Worm (Caenorhabditis elegans) whole organism, mixed stage, embryonic: ENCODE results near the gene R12B2.8.

ENCODE experiments used
- lsy-2 ChIP-seq: fragments of 150-350 bp; optimal IDR thresholded peaks from 2 replicates; lab custom pipeline; 2014; ENCODE audit warnings: missing biosample characterization, missing genetic modification characterization
- snpc-4 ChIP-seq: fragments of 150-350 bp; optimal IDR thresholded peaks from 2 replicates; lab custom pipeline; 2014; ENCODE audit warnings: missing biosample characterization, missing genetic modification characterization
- unc-62 ChIP-seq: fragments of 150-350 bp; optimal IDR thresholded peaks from 2 replicates; lab custom pipeline; 2014; ENCODE audit warnings: missing biosample characterization, missing genetic modification reagents, missing genetic modification characterization

DNA sequence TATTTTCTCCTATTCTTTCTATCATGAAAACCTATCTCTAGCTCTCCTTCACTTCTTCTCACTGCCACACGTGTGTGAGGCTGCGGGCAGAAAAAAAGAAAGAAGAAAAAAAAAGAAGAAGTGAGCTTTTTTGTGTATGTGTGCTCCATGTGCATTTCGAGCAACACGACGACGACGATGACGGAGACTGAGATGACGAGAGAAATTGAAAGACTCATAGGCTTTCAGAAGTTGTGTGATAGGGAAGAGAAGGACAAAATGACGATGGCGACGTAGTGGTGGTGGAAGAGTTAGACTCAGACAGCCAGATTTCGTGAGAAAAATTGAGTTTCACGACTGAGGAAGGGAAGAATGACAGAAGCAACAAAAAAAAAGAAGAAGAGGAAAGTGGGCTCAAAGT lies 21.8 kb downstream of the R12B2.8 start:
- TF ChIP-seq snpc-4 (tag; lab: Kevin White, UChicago) (no peak), lsy-2 (no peak), unc-62 (no peak)
